Worm (Caenorhabditis elegans): Measurements from ENCODE around the gene W09G12.10.

DNA sequence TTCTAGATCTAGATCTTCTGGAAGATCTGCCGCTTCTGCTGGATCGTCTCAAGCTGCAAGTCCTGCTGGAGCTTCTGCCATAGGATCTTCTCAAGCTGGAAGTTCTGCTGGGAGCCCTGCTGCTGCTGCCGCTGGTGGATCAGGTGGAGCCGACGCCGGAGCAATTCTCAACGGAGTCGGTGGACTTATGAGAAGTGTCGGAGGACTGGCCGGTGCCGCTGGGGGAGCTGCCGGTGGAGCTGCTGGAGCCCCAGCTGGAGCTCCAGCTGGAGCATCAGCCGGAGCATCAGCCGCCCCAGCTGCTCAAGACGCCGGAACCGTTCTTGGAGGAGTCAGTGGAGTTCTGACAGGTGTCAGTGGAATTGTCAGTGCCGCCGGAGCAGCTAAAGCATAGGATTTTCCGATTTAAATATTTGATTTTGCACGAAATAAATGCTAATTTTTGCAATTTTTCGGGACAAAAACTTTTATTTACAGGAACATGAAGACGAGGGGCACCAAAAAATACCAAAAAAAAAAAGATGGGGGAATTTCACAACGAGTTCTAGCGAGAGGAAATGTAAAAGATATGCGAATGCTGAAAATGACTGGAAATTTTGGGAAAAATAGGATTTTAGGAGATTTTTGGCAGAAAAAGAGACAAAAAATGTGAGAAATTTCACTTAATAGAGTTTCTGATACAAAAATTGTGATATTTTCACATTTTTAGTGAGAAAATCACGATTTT is 11.5 kb upstream of the W09G12.10 start:
- TF ChIP-seq tbx-11 (GFP tag; IDR thresholded peaks at IDR 0.05) (no peak), ama-1 (optimal IDR thresholded peaks at IDR 0.05) (no peak)

All from whole organism, early embryonic.